Worm (Caenorhabditis elegans) whole organism, L3 larva: Measurements from ENCODE around the gene B0334.10.
A peak's percentile ranks its signal among the peaks of the same experiment; 100 is the strongest.

Experiments
- egl-27 ChIP-seq: sonication (generic microtip); optimal IDR thresholded peaks from 4 replicates; lab custom pipeline; 2017; ENCODE audit warnings: missing biosample characterization, missing genetic modification reagents, missing genetic modification characterization
- jun-1 ChIP-seq: fragments of 150-350 bp; optimal IDR thresholded peaks from 2 replicates; lab custom pipeline; 2014; ENCODE audit warnings: missing biosample characterization, missing genetic modification reagents, missing genetic modification characterization
- lin-39 ChIP-seq: fragments of 150-350 bp; optimal IDR thresholded peaks from 2 replicates; lab custom pipeline; 2018; ENCODE audit warnings: missing biosample characterization, missing genetic modification reagents, missing genetic modification characterization
- nfya-1 ChIP-seq: sonication (generic microtip); optimal IDR thresholded peaks from 2 replicates; lab custom pipeline; 2017; ENCODE audit warnings: missing genetic modification characterization, mild to moderate bottlenecking, missing compliant biosample characterization, antibody characterized with exemption, moderate library complexity; ENCODE audit not compliant: insufficient read depth
- nhr-11 ChIP-seq: fragments of 150-350 bp; optimal IDR thresholded peaks from 2 replicates; lab custom pipeline; 2014; ENCODE audit warnings: missing biosample characterization, missing genetic modification characterization
- nhr-25 ChIP-seq: sonication (generic microtip); optimal IDR thresholded peaks from 2 replicates; lab custom pipeline; 2017; ENCODE audit warnings: missing biosample characterization, missing genetic modification characterization
- nhr-77 ChIP-seq: fragments of 150-350 bp; optimal IDR thresholded peaks from 2 replicates; lab custom pipeline; 2014; ENCODE audit warnings: missing biosample characterization, missing genetic modification characterization
- skn-1 ChIP-seq: fragments of 150-350 bp; optimal IDR thresholded peaks from 2 replicates; lab custom pipeline; 2014; ENCODE audit warnings: missing biosample characterization, missing genetic modification characterization
- snpc-4 ChIP-seq: fragments of 150-350 bp; optimal IDR thresholded peaks from 2 replicates; lab custom pipeline; 2014; ENCODE audit warnings: missing biosample characterization, missing genetic modification characterization
- tbx-2 ChIP-seq: sonication (generic microtip); optimal IDR thresholded peaks from 2 replicates; lab custom pipeline; 2016; ENCODE audit warnings: mild to moderate bottlenecking, missing genetic modification characterization, missing compliant biosample characterization
- unc-62 ChIP-seq: fragments of 150-350 bp; sonication (generic microtip); optimal IDR thresholded peaks from 4 replicates; lab custom pipeline; 2014; ENCODE audit warnings: missing biosample characterization, missing genetic modification reagents, missing genetic modification characterization
- ztf-4 ChIP-seq: fragments of 150-350 bp; optimal IDR thresholded peaks from 2 replicates; lab custom pipeline; 2014; ENCODE audit warnings: missing biosample characterization, missing genetic modification characterization

- no peak for TF ChIP-seq snpc-4 (tag; lab: Kevin White, UChicago)
- TF ChIP-seq nfya-1, result no peak
- no peak for TF ChIP-seq tbx-2 (tag; lab: Kevin White, UChicago)
- no peak for TF ChIP-seq jun-1 (tag; lab: Kevin White, UChicago)
- TF ChIP-seq egl-27, result no peak
- no peak for TF ChIP-seq ztf-4 (tag; lab: Kevin White, UChicago)
- no peak for TF ChIP-seq lin-39 (tag; lab: Kevin White, UChicago)
- TF ChIP-seq unc-62 (GFP tag; lab: Kevin White, UChicago), result no peak
- TF ChIP-seq nhr-77 (tag; lab: Kevin White, UChicago), result no peak
- peak; percentile 69 for TF ChIP-seq nhr-25 (tag; lab: Kevin White, UChicago)
- no peak for TF ChIP-seq nhr-11 (tag; lab: Kevin White, UChicago)
- TF ChIP-seq skn-1 (tag; lab: Kevin White, UChicago), result no peak
These were observed 7.9 kb upstream of the B0334.10 start, which contains the start of gene npr-41 for ce11 chrII:11510373-11510772.
